Fruit fly (Drosophila melanogaster) S2 (cell line): ENCODE measurements around the gene lawc.

Source experiments
- CG8478 ChIP-seq: fragments of >200 bp; optimal IDR thresholded peaks from 2 replicates; lab custom pipeline; 2018
- CTCF ChIP-seq, 2 experiments: fragments of >200 bp; optimal IDR thresholded peaks; 2 replicates each; lab custom pipeline; 2018

Gene lawc

dm6 chrX:8410349-8411240 lies 863 bp downstream of the lawc start:
- TF ChIP-seq CTCF (optimal IDR thresholded peaks at IDR 0.05; lab: Kevin White, UChicago) (no peak), CG8478 (lab: Kevin White, UChicago) (no peak)

dm6 chrX:8409793-8410192 lies 1.7 kb downstream of the lawc start:
- no peak for TF ChIP-seq CTCF (optimal IDR thresholded peaks at IDR 0.05; lab: Kevin White, UChicago)
- TF ChIP-seq CG8478 (lab: Kevin White, UChicago): no peak

dm6 chrX:8408971-8409455 lies 2.4 kb downstream of the lawc start, which contains the start of gene Trf2:
Gene Trf2 (plus strand): TSS chrX:8409272.
- no peak for TF ChIP-seq CTCF (optimal IDR thresholded peaks at IDR 0.05; lab: Kevin White, UChicago)
- TF ChIP-seq CG8478 (lab: Kevin White, UChicago): no peak

dm6 chrX:8407124-8407775 lies 4.2 kb downstream of the lawc start, which contains the start of gene PIG-T:
Gene PIG-T (minus strand): TSS chrX:8407263.
- TF ChIP-seq CTCF (optimal IDR thresholded peaks at IDR 0.05; lab: Kevin White, UChicago): no peak
- TF ChIP-seq CG8478 (lab: Kevin White, UChicago): no peak

dm6 chrX:8399019-8399623 lies 12.3 kb downstream of the lawc start:
- TF ChIP-seq CG8478 (lab: Kevin White, UChicago): no peak
- TF ChIP-seq CTCF (optimal IDR thresholded peaks at IDR 0.05; lab: Kevin White, UChicago): no peak

- TF ChIP-seq CTCF (optimal IDR thresholded peaks at IDR 0.05; lab: Kevin White, UChicago): no peak
- TF ChIP-seq CG8478 (lab: Kevin White, UChicago): no peak
Measured at dm6 chrX:8398177-8399018, 13.1 kb downstream of the lawc start, which contains the start of gene CG10555. Gene CG10555 (plus strand): TSS chrX:8398940.

dm6 chrX:8396611-8397010 lies 14.8 kb downstream of the lawc start:
- TF ChIP-seq CTCF (optimal IDR thresholded peaks at IDR 0.05; lab: Kevin White, UChicago): no peak

dm6 chrX:8385481-8385880 lies 26.0 kb downstream of the lawc start, which contains the start of gene CG1387:
Gene CG1387 (plus strand): TSS chrX:8385781.
- TF ChIP-seq CTCF (optimal IDR thresholded peaks at IDR 0.05; lab: Kevin White, UChicago) (no peak), CG8478 (lab: Kevin White, UChicago) (no peak)

dm6 chrX:8371729-8372128 lies 39.7 kb downstream of the lawc start:
- TF ChIP-seq CG8478 (lab: Kevin White, UChicago): no peak
- peak; percentile 60 to 64 for TF ChIP-seq CTCF (optimal IDR thresholded peaks at IDR 0.05; lab: Kevin White, UChicago)

dm6 chrX:8367069-8367468 lies 44.4 kb downstream of the lawc start, which contains the start of gene nAChRalpha3:
Gene nAChRalpha3 (minus strand): TSS chrX:8367169.
- TF ChIP-seq CTCF (optimal IDR thresholded peaks at IDR 0.05; lab: Kevin White, UChicago) (no peak), CG8478 (lab: Kevin White, UChicago) (no peak)

dm6 chrX:8366329-8366728 lies 45.1 kb downstream of the lawc start:
- TF ChIP-seq CTCF (optimal IDR thresholded peaks at IDR 0.05; lab: Kevin White, UChicago) (no peak), CG8478 (lab: Kevin White, UChicago) (no peak)
